Worm (Caenorhabditis elegans) whole organism, early embryonic: ENCODE data around the gene gcy-32.

Source experiments
- B0310.2 ChIP-seq: sonication (generic microtip); optimal IDR thresholded peaks from 2 replicates; lab custom pipeline; 2016; ENCODE audit warnings: mild to moderate bottlenecking, missing genetic modification characterization, missing compliant biosample characterization
- aly-1 ChIP-seq: sonication (generic microtip); optimal IDR thresholded peaks from 2 replicates; lab custom pipeline; 2016; ENCODE audit warnings: missing genetic modification characterization, missing compliant biosample characterization
- ama-1 ChIP-seq: fragments of 150-350 bp; optimal IDR thresholded peaks from 2 replicates; lab custom pipeline; 2014
- ceh-13 ChIP-seq: fragments of 200-800 bp; sonication (Bioruptor generic); optimal IDR thresholded peaks from 2 replicates; lab custom pipeline; 2018; ENCODE audit warnings: mild to moderate bottlenecking, missing genetic modification characterization, missing compliant biosample characterization
- ceh-36 ChIP-seq: sonication (generic microtip); optimal IDR thresholded peaks from 2 replicates; lab custom pipeline; 2016; ENCODE audit warnings: missing genetic modification characterization, inconsistent platforms, missing compliant biosample characterization
- ets-7 ChIP-seq: sonication (generic microtip); optimal IDR thresholded peaks from 2 replicates; lab custom pipeline; 2016; ENCODE audit warnings: missing genotype, missing genetic modification characterization, missing compliant biosample characterization
- hmbx-1 ChIP-seq: sonication (generic microtip); optimal IDR thresholded peaks from 2 replicates; lab custom pipeline; 2016; ENCODE audit warnings: mild to moderate bottlenecking, missing genetic modification characterization, missing compliant biosample characterization
- sea-1 ChIP-seq: fragments of 200-800 bp; sonication (Bioruptor generic); conservative IDR thresholded peaks from 2 replicates; pipeline ENCODE4 v1.3.6; 2022; ENCODE audit warnings: missing genetic modification characterization, missing compliant biosample characterization
- tra-4 ChIP-seq: sonication (generic microtip); optimal IDR thresholded peaks from 2 replicates; lab custom pipeline; 2017; ENCODE audit warnings: missing genetic modification characterization, missing compliant biosample characterization

DNA sequence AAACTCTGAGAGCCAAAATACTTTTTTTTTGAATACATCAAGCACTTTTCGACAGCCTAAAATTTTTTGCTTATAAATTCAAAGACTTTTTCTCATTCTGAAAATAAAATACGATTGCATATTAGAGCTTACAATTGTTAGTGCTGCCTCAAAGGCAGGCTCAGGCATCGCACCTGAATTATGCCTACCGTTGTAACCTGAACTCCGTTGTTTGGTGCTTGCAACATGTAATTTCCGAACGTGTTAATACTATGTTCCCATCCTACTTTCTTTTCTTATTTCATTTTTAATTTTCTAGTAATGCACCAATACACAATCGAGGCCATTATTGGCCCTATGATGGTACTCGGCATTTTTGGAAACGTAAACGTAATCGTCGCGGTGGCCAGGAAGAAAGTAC is 27.9 kb downstream of the gcy-32 start, which contains the start of gene srsx-19:
- TF ChIP-seq B0310.2 (tag; lab: Kevin White, UChicago) (no peak), ama-1 (lab: Kevin White, UChicago) (no peak), ceh-36 (no peak), tra-4 (tag; lab: Kevin White, UChicago) (no peak), hmbx-1 (tag; lab: Kevin White, UChicago) (no peak), aly-1 (no peak), ceh-13 (GFP tag; lab: Kevin White, UChicago) (no peak), sea-1 (GFP tag; lab: Robert Waterston, UW) (no peak), ets-7 (tag; lab: Kevin White, UChicago) (no peak)
